Fruit fly (Drosophila melanogaster): ENCODE results near the gene CG1640.

Gene CG1640

dm6 chrX:13373239-13374153 lies 3.1 kb downstream of the CG1640 start (continued):
- TF ChIP-seq CG31627 (GFP tag; optimal IDR thresholded peaks at IDR 0.05) (peak; percentile 77), CG8119 (GFP tag; IDR thresholded peaks at IDR 0.05) (peak; percentile 84), Gug (GFP tag; IDR thresholded peaks at IDR 0.05) (peak; percentile 81), Hr38 (GFP tag; optimal IDR thresholded peaks at IDR 0.05) (no peak), Sox102F (GFP tag; optimal IDR thresholded peaks at IDR 0.05) (peak; percentile 84), fkh (GFP tag; optimal IDR thresholded peaks at IDR 0.05) (peak; percentile 71), Hr4 (GFP tag; optimal IDR thresholded peaks at IDR 0.05) (peak; percentile 50), Ets21C (GFP tag; optimal IDR thresholded peaks at IDR 0.05) (peak; percentile 66), Ets96B (tag; optimal IDR thresholded peaks at IDR 0.05) (peak; percentile 81), Smox (GFP tag; optimal IDR thresholded peaks at IDR 0.05) (peak; percentile 88), Sox14 (GFP tag; optimal IDR thresholded peaks at IDR 0.05) (peak; percentile 80), Eip78C (GFP tag) (peak; percentile 96), CG4318 (GFP tag; optimal IDR thresholded peaks at IDR 0.05) (peak; percentile 63), CG6163 (GFP tag; IDR thresholded peaks at IDR 0.05) (peak; percentile 81), CG3032 (tag; optimal IDR thresholded peaks at IDR 0.05) (peak; percentile 82), CG6276 (GFP tag; optimal IDR thresholded peaks at IDR 0.05) (peak; percentile 82), Lpt (GFP tag; optimal IDR thresholded peaks at IDR 0.05) (peak; percentile 69), achi (GFP tag; optimal IDR thresholded peaks at IDR 0.05) (peak; percentile 88), CG8632 (GFP tag; optimal IDR thresholded peaks at IDR 0.05) (peak; percentile 91), CG1621 (tag; optimal IDR thresholded peaks at IDR 0.05) (peak; percentile 80), pdm3 (GFP tag; optimal IDR thresholded peaks at IDR 0.05) (peak; percentile 90), eg (GFP tag; IDR thresholded peaks at IDR 0.05) (peak; percentile 88), net (GFP tag; optimal IDR thresholded peaks at IDR 0.05) (peak; percentile 91), OdsH (GFP tag; optimal IDR thresholded peaks at IDR 0.05) (peak; percentile 88), CG6808 (GFP tag; optimal IDR thresholded peaks at IDR 0.05) (peak; percentile 83), esn (GFP tag; optimal IDR thresholded peaks at IDR 0.05) (peak; percentile 91), CG6854 (GFP tag; optimal IDR thresholded peaks at IDR 0.05) (peak; percentile 79), topi (GFP tag; optimal IDR thresholded peaks at IDR 0.05) (peak; percentile 85), CG34406 (GFP tag; optimal IDR thresholded peaks at IDR 0.05) (peak; percentile 90), CG16779 (tag; optimal IDR thresholded peaks at IDR 0.05) (peak; percentile 55), Met (GFP tag; optimal IDR thresholded peaks at IDR 0.05) (peak; percentile 85), fd85E (GFP tag; optimal IDR thresholded peaks at IDR 0.05) (peak; percentile 41), ss (GFP tag; optimal IDR thresholded peaks at IDR 0.05) (peak; percentile 72 to 86), Blimp-1 (GFP tag; optimal IDR thresholded peaks at IDR 0.05) (peak; percentile 65), Hr39 (GFP tag; optimal IDR thresholded peaks at IDR 0.05) (peak; percentile 77), CG10631 (GFP tag; optimal IDR thresholded peaks at IDR 0.05) (peak; percentile 87), CG7368 (GFP tag; optimal IDR thresholded peaks at IDR 0.05) (peak; percentile 82), cyc (GFP tag; optimal IDR thresholded peaks at IDR 0.05) (peak; percentile 84), lz (GFP tag; optimal IDR thresholded peaks at IDR 0.05) (peak; percentile 83), CG15336 (GFP tag; IDR thresholded peaks at IDR 0.05) (peak; percentile 86)

- TF ChIP-seq CG11902 (GFP tag; optimal IDR thresholded peaks at IDR 0.05) (no peak), CG6163 (GFP tag; IDR thresholded peaks at IDR 0.05) (no peak), OdsH (GFP tag; optimal IDR thresholded peaks at IDR 0.05) (no peak)
Observed at dm6 chrX:13374154-13374536, 3.7 kb downstream of the CG1640 start.
